Worm (Caenorhabditis elegans) whole organism, L3 larva: Measurements from ENCODE around the gene sre-41.

Experiments used
- aly-2 ChIP-seq: fragments of 150-350 bp; optimal IDR thresholded peaks from 2 replicates; lab custom pipeline; 2014; ENCODE audit warnings: missing biosample characterization, missing genetic modification characterization
- ceh-9 ChIP-seq: sonication (generic microtip); optimal IDR thresholded peaks from 2 replicates; lab custom pipeline; 2018; ENCODE audit warnings: missing biosample characterization, missing genetic modification characterization
- fkh-2 ChIP-seq: fragments of 150-350 bp; optimal IDR thresholded peaks from 2 replicates; lab custom pipeline; 2014; ENCODE audit warnings: missing biosample characterization, missing genetic modification reagents, missing genetic modification characterization
- mdl-1 ChIP-seq: fragments of 150-350 bp; optimal IDR thresholded peaks from 2 replicates; lab custom pipeline; 2014; ENCODE audit warnings: missing biosample characterization, missing genetic modification characterization
- nhr-12 ChIP-seq: fragments of 150-350 bp; optimal IDR thresholded peaks from 2 replicates; lab custom pipeline; 2014; ENCODE audit warnings: missing biosample characterization, missing genetic modification characterization
- nhr-237 ChIP-seq: fragments of 150-350 bp; optimal IDR thresholded peaks from 2 replicates; lab custom pipeline; 2014; ENCODE audit warnings: missing biosample characterization, missing genetic modification characterization
- unc-39 ChIP-seq: sonication (generic microtip); optimal IDR thresholded peaks from 4 replicates; lab custom pipeline; 2017; ENCODE audit warnings: missing biosample characterization, missing genetic modification characterization
- ztf-11 ChIP-seq: fragments of 150-350 bp; optimal IDR thresholded peaks from 2 replicates; lab custom pipeline; 2014; ENCODE audit warnings: missing biosample characterization, missing genetic modification characterization

DNA sequence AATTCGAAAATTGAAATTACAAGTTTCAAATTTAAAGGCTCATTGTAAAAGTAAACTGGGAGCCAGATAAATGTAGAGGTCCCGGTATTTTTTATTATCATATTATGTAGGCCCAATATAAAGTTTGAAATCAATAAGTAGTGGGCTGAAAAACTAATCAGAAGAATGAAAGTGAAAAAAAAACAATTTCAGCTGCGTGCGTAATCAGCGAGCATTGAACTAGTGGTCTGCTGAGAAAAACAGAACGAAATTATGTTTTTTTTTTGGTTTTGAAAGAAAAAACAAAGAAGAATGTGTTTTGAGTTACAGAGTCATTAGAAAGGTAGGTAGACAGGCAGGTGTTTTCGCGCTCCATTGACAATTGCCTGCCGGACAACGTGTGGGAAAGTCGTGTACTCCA, 20.6 kb downstream of the sre-41 start, which contains the start of gene sre-31:
- TF ChIP-seq ztf-11 (tag; lab: Kevin White, UChicago) (no peak), unc-39 (no peak), fkh-2 (tag; lab: Kevin White, UChicago) (no peak), aly-2 (tag; lab: Kevin White, UChicago) (no peak), mdl-1 (no peak), nhr-12 (tag; lab: Kevin White, UChicago) (no peak), ceh-9 (tag; lab: Kevin White, UChicago) (no peak), nhr-237 (tag; lab: Kevin White, UChicago) (no peak)
